Worm (Caenorhabditis elegans) whole organism, early embryonic: ENCODE data around the gene fbxc-7.
"Not testable (repeated sequence)": the region's sequence is repeated elsewhere in the genome, so short reads cannot be mapped to it uniquely, and the experiment has no call there.

ENCODE experiments used
- B0310.2 ChIP-seq: sonication (generic microtip); optimal IDR thresholded peaks from 2 replicates; lab custom pipeline; 2016; ENCODE audit warnings: mild to moderate bottlenecking, missing genetic modification characterization, missing compliant biosample characterization
- F13C5.2 ChIP-seq: sonication (generic microtip); optimal IDR thresholded peaks from 2 replicates; lab custom pipeline; 2017; ENCODE audit warnings: mild to moderate bottlenecking, missing genetic modification characterization, inconsistent platforms, missing compliant biosample characterization
- aly-1 ChIP-seq: sonication (generic microtip); optimal IDR thresholded peaks from 2 replicates; lab custom pipeline; 2016; ENCODE audit warnings: missing genetic modification characterization, missing compliant biosample characterization
- ama-1 ChIP-seq: fragments of 150-350 bp; optimal IDR thresholded peaks from 2 replicates; lab custom pipeline; 2014
- ceh-13 ChIP-seq: fragments of 200-800 bp; sonication (Bioruptor generic); optimal IDR thresholded peaks from 2 replicates; lab custom pipeline; 2018; ENCODE audit warnings: mild to moderate bottlenecking, missing genetic modification characterization, missing compliant biosample characterization
- ceh-36 ChIP-seq: sonication (generic microtip); optimal IDR thresholded peaks from 2 replicates; lab custom pipeline; 2016; ENCODE audit warnings: missing genetic modification characterization, inconsistent platforms, missing compliant biosample characterization
- ets-7 ChIP-seq: sonication (generic microtip); optimal IDR thresholded peaks from 2 replicates; lab custom pipeline; 2016; ENCODE audit warnings: missing genotype, missing genetic modification characterization, missing compliant biosample characterization
- flt-1 ChIP-seq: fragments of 200-800 bp; sonication (Bioruptor generic); IDR thresholded peaks from 2 replicates; pipeline ENCODE4 v1.3.6; 2022; ENCODE audit warnings: missing genetic modification characterization, missing compliant biosample characterization
- hmbx-1 ChIP-seq: sonication (generic microtip); optimal IDR thresholded peaks from 2 replicates; lab custom pipeline; 2016; ENCODE audit warnings: mild to moderate bottlenecking, missing genetic modification characterization, missing compliant biosample characterization
- hmg-4 ChIP-seq: fragments of 200-800 bp; sonication (Bioruptor generic); optimal IDR thresholded peaks from 2 replicates; lab custom pipeline; 2018; ENCODE audit warnings: mild to moderate bottlenecking, missing genetic modification characterization, missing compliant biosample characterization
- hnd-1 ChIP-seq: sonication (generic microtip); optimal IDR thresholded peaks from 2 replicates; lab custom pipeline; 2016; ENCODE audit warnings: missing genetic modification characterization, missing compliant biosample characterization
- pes-1 ChIP-seq: fragments of 200-800 bp; sonication (Bioruptor generic); IDR thresholded peaks from 2 replicates; pipeline ENCODE4 v1.3.6; 2022; ENCODE audit warnings: missing genetic modification reagents, missing genetic modification characterization, missing compliant biosample characterization
- scrt-1 ChIP-seq: fragments of 200-800 bp; sonication (Bioruptor generic); IDR thresholded peaks from 2 replicates; pipeline ENCODE4 v1.3.6; 2022; ENCODE audit warnings: missing genetic modification characterization, missing compliant biosample characterization
- sea-1 ChIP-seq: fragments of 200-800 bp; sonication (Bioruptor generic); conservative IDR thresholded peaks from 2 replicates; pipeline ENCODE4 v1.3.6; 2022; ENCODE audit warnings: missing genetic modification characterization, missing compliant biosample characterization
- tbx-11 ChIP-seq: fragments of 200-800 bp; sonication (Bioruptor generic); IDR thresholded peaks from 2 replicates; pipeline ENCODE4 v1.3.6; 2022; ENCODE audit warnings: missing genetic modification characterization, missing compliant biosample characterization
- tbx-37 ChIP-seq: fragments of 200-800 bp; sonication (Bioruptor generic); conservative IDR thresholded peaks from 2 replicates; pipeline ENCODE4 v1.3.6; 2022; ENCODE audit warnings: missing genetic modification reagents, missing genetic modification characterization, missing compliant biosample characterization
- tra-4 ChIP-seq: sonication (generic microtip); optimal IDR thresholded peaks from 2 replicates; lab custom pipeline; 2017; ENCODE audit warnings: missing genetic modification characterization, missing compliant biosample characterization

fbxc-7 gene

ce11 chrII:917324-917723 is 37.4 kb upstream of the fbxc-7 start, which contains the start of gene fbxc-30:
fbxc-30 (plus strand) TSS chrII:917624.
- no peak for TF ChIP-seq aly-1 (tag; lab: Kevin White, UChicago)
- no peak for TF ChIP-seq ets-7 (tag; lab: Kevin White, UChicago)
- TF ChIP-seq flt-1 (GFP tag; lab: Robert Waterston, UW) = no peak
- TF ChIP-seq sea-1 (GFP tag; lab: Robert Waterston, UW) = no peak

ce11 chrII:920326-920725 is 34.4 kb upstream of the fbxc-7 start:
- no peak for TF ChIP-seq aly-1 (tag; lab: Kevin White, UChicago)
- no peak for TF ChIP-seq ceh-13
- TF ChIP-seq tbx-11 = no peak
- no peak for TF ChIP-seq hnd-1 (tag; lab: Kevin White, UChicago)
- TF ChIP-seq scrt-1 (GFP tag; lab: Robert Waterston, UW) = no peak
- no peak for TF ChIP-seq flt-1 (GFP tag; lab: Robert Waterston, UW)
- TF ChIP-seq tbx-37 (GFP tag; lab: Robert Waterston, UW) = no peak

- TF ChIP-seq ets-7 (tag; lab: Kevin White, UChicago) (no peak), flt-1 (GFP tag; lab: Robert Waterston, UW) (no peak), tbx-11 (no peak), ceh-13 (no peak), pes-1 (GFP tag; lab: Robert Waterston, UW) (no peak), F13C5.2 (no peak), scrt-1 (GFP tag; lab: Robert Waterston, UW) (no peak), sea-1 (GFP tag; lab: Robert Waterston, UW) (no peak), aly-1 (tag; lab: Kevin White, UChicago) (no peak), hnd-1 (tag; lab: Kevin White, UChicago) (no peak), hmg-4 (no peak), B0310.2 (no peak), ama-1 (no peak), hmbx-1 (tag; lab: Kevin White, UChicago) (no peak), ceh-36 (tag; lab: Kevin White, UChicago) (no peak), tra-4 (tag; lab: Kevin White, UChicago) (no peak), tbx-37 (GFP tag; lab: Robert Waterston, UW) (no peak)
Measured at ce11 chrII:922778-923177, 31.9 kb upstream of the fbxc-7 start.

ce11 chrII:923521-923920 is 31.2 kb upstream of the fbxc-7 start, which contains the start of gene fbxc-28:
fbxc-28 (plus strand) TSS chrII:923821.
- no peak for TF ChIP-seq B0310.2
- TF ChIP-seq hmg-4 = no peak
- TF ChIP-seq ceh-13 = no peak
- no peak for TF ChIP-seq tra-4 (tag; lab: Kevin White, UChicago)
- TF ChIP-seq pes-1 (GFP tag; lab: Robert Waterston, UW) = no peak
- no peak for TF ChIP-seq tbx-37 (GFP tag; lab: Robert Waterston, UW)
- TF ChIP-seq tbx-11 = no peak
- no peak for TF ChIP-seq ets-7 (tag; lab: Kevin White, UChicago)
- TF ChIP-seq flt-1 (GFP tag; lab: Robert Waterston, UW) = no peak
- TF ChIP-seq hnd-1 (tag; lab: Kevin White, UChicago) = no peak
- TF ChIP-seq hmbx-1 (tag; lab: Kevin White, UChicago) = no peak
- TF ChIP-seq ceh-36 (tag; lab: Kevin White, UChicago) = no peak
- TF ChIP-seq aly-1 (tag; lab: Kevin White, UChicago) = no peak
- no peak for TF ChIP-seq sea-1 (GFP tag; lab: Robert Waterston, UW)
- no peak for TF ChIP-seq ama-1

- no peak for TF ChIP-seq hnd-1 (tag; lab: Kevin White, UChicago)
- TF ChIP-seq pes-1 (GFP tag; lab: Robert Waterston, UW) = no peak
- no peak for TF ChIP-seq scrt-1 (GFP tag; lab: Robert Waterston, UW)
- TF ChIP-seq tbx-37 (GFP tag; lab: Robert Waterston, UW) = no peak
- no peak for TF ChIP-seq F13C5.2
- TF ChIP-seq sea-1 (GFP tag; lab: Robert Waterston, UW) = no peak
- no peak for TF ChIP-seq flt-1 (GFP tag; lab: Robert Waterston, UW)
- no peak for TF ChIP-seq ets-7 (tag; lab: Kevin White, UChicago)
- no peak for TF ChIP-seq tbx-11
- no peak for TF ChIP-seq ceh-13
Measured at ce11 chrII:927331-927730, 27.4 kb upstream of the fbxc-7 start, which contains the start of gene R07C3.13. R07C3.13 (minus strand) TSS chrII:927431.

ce11 chrII:930871-931270 is 23.9 kb upstream of the fbxc-7 start, which contains the start of gene fbxc-34:
fbxc-34 (plus strand) TSS chrII:931171.
- TF ChIP-seq flt-1 (GFP tag; lab: Robert Waterston, UW); F13C5.2; sea-1 (GFP tag; lab: Robert Waterston, UW): not testable (repeated sequence)

ce11 chrII:932718-933117 is 22.0 kb upstream of the fbxc-7 start, which contains the start of gene acs-15:
acs-15 (plus strand) TSS chrII:933018.
- TF ChIP-seq ceh-13 (no peak), ceh-36 (tag; lab: Kevin White, UChicago) (no peak), B0310.2 (no peak)

ce11 chrII:937265-937664 is 17.5 kb upstream of the fbxc-7 start:
- TF ChIP-seq tra-4 (tag; lab: Kevin White, UChicago) (no peak), ets-7 (tag; lab: Kevin White, UChicago) (no peak), sea-1 (GFP tag; lab: Robert Waterston, UW) (0 out of 2 replicates have a peak, but pooled peaks have one; percentile 22), ama-1 (no peak)

- TF ChIP-seq tbx-11 = no peak
- no peak for TF ChIP-seq ama-1
- no peak for TF ChIP-seq hmbx-1 (tag; lab: Kevin White, UChicago)
- TF ChIP-seq B0310.2 = no peak
- TF ChIP-seq hmg-4 = no peak
- TF ChIP-seq pes-1 (GFP tag; lab: Robert Waterston, UW) = no peak
- TF ChIP-seq tbx-37 (GFP tag; lab: Robert Waterston, UW) = no peak
- TF ChIP-seq ceh-36 (tag; lab: Kevin White, UChicago) = no peak
- no peak for TF ChIP-seq sea-1 (GFP tag; lab: Robert Waterston, UW)
- no peak for TF ChIP-seq scrt-1 (GFP tag; lab: Robert Waterston, UW)
- no peak for TF ChIP-seq F13C5.2
- TF ChIP-seq tra-4 (tag; lab: Kevin White, UChicago) = no peak
- TF ChIP-seq ets-7 (tag; lab: Kevin White, UChicago) = no peak
- no peak for TF ChIP-seq aly-1 (tag; lab: Kevin White, UChicago)
- TF ChIP-seq hnd-1 (tag; lab: Kevin White, UChicago) = no peak
- no peak for TF ChIP-seq ceh-13
- no peak for TF ChIP-seq flt-1 (GFP tag; lab: Robert Waterston, UW)
Measured at ce11 chrII:938549-938948, 16.2 kb upstream of the fbxc-7 start, which contains the start of gene R07C3.3. R07C3.3 (plus strand) TSS chrII:938849.
